Fruit fly (Drosophila melanogaster) whole organism, embryonic: ENCODE results near the gene CG15330.

Experiments used
- CG10959 ChIP-seq: fragments of 200-800 bp; sonication (Bioruptor generic); IDR thresholded peaks from 2 replicates; pipeline ENCODE4 v1.3.6; 2022; ENCODE audit warnings: missing biosample characterization, missing genetic modification characterization
- CG15601 ChIP-seq: fragments of 200-800 bp; sonication (Bioruptor generic); optimal IDR thresholded peaks from 3 replicates; lab custom pipeline; 2019; ENCODE audit warnings: missing biosample characterization, mild to moderate bottlenecking, missing genetic modification characterization, moderate library complexity
- CG1603 ChIP-seq: fragments of 200-800 bp; sonication (Bioruptor generic); optimal IDR thresholded peaks from 2 replicates; lab custom pipeline; 2019; ENCODE audit warnings: missing biosample characterization, mild to moderate bottlenecking, missing genetic modification characterization, moderate library complexity
- CG17612 ChIP-seq: fragments of 200-800 bp; sonication (Bioruptor generic); IDR thresholded peaks from 2 replicates; pipeline ENCODE4 v1.3.6; 2022; ENCODE audit warnings: missing biosample characterization, missing genetic modification characterization
- CG3407 ChIP-seq: fragments of 200-800 bp; sonication (Bioruptor generic); optimal IDR thresholded peaks from 2 replicates; lab custom pipeline; 2018; ENCODE audit warnings: missing biosample characterization, mild to moderate bottlenecking, missing genetic modification characterization
- CG3995 ChIP-seq: fragments of 200-800 bp; sonication (Bioruptor generic); optimal IDR thresholded peaks from 3 replicates; lab custom pipeline; 2016; ENCODE audit warnings: missing biosample characterization, missing genetic modification characterization
- CG4328 ChIP-seq: fragments of 200-800 bp; sonication (Bioruptor generic); optimal IDR thresholded peaks from 3 replicates; lab custom pipeline; 2017; ENCODE audit warnings: missing biosample characterization, missing genetic modification reagents, missing genetic modification characterization
- CG4617 ChIP-seq: fragments of 200-800 bp; sonication (Bioruptor generic); optimal IDR thresholded peaks from 3 replicates; lab custom pipeline; 2016; ENCODE audit warnings: missing biosample characterization, missing genetic modification characterization, borderline replicate concordance
- CG6654 ChIP-seq: fragments of 200-800 bp; sonication (Bioruptor generic); optimal IDR thresholded peaks from 2 replicates; lab custom pipeline; 2017; ENCODE audit warnings: missing biosample characterization, mild to moderate bottlenecking, missing genetic modification characterization
- CG6854 ChIP-seq: fragments of 200-800 bp; sonication (Bioruptor generic); optimal IDR thresholded peaks from 3 replicates; lab custom pipeline; 2017; ENCODE audit warnings: missing biosample characterization, mild to moderate bottlenecking, missing genetic modification characterization
- CG8388 ChIP-seq: fragments of 200-800 bp; sonication (Bioruptor generic); optimal IDR thresholded peaks from 2 replicates; lab custom pipeline; 2019; ENCODE audit warnings: missing biosample characterization, mild to moderate bottlenecking, missing genetic modification characterization, moderate library complexity
- CG8944 ChIP-seq: fragments of 200-800 bp; sonication (Bioruptor generic); optimal IDR thresholded peaks from 3 replicates; lab custom pipeline; 2016; ENCODE audit warnings: missing biosample characterization, missing genetic modification characterization
- CG9215 ChIP-seq: fragments of 200-800 bp; sonication (Bioruptor generic); IDR thresholded peaks from 2 replicates; pipeline ENCODE4 v1.3.6; 2022; ENCODE audit warnings: missing biosample characterization, missing genetic modification characterization
- CG9876 ChIP-seq: fragments of 200-800 bp; sonication (Bioruptor generic); optimal IDR thresholded peaks from 2 replicates; lab custom pipeline; 2016; ENCODE audit warnings: missing biosample characterization, missing genetic modification characterization
- Dad ChIP-seq: fragments of 200-800 bp; sonication (Bioruptor generic); optimal IDR thresholded peaks from 3 replicates; lab custom pipeline; 2016; ENCODE audit warnings: missing biosample characterization, missing genetic modification characterization
- Doc2 ChIP-seq: fragments of 200-800 bp; sonication (Bioruptor generic); IDR thresholded peaks from 2 replicates; pipeline ENCODE4 v1.3.6; 2022; ENCODE audit warnings: missing biosample characterization, missing genetic modification characterization
- E2f2 ChIP-seq: fragments of 200-800 bp; sonication (Bioruptor generic); IDR thresholded peaks from 2 replicates; pipeline ENCODE4 v1.3.6; 2022; ENCODE audit warnings: missing biosample characterization, missing genetic modification characterization
- Gsc ChIP-seq: fragments of 200-800 bp; sonication (Bioruptor generic); IDR thresholded peaks from 2 replicates; pipeline ENCODE4 v1.3.6; 2022; ENCODE audit warnings: missing biosample characterization, missing genetic modification characterization
- HLH3B ChIP-seq: fragments of 200-800 bp; sonication (Bioruptor generic); IDR thresholded peaks from 2 replicates; pipeline ENCODE4 v1.3.6; 2022; ENCODE audit warnings: missing biosample characterization, missing genetic modification characterization
- Hr3 ChIP-seq: fragments of 200-800 bp; sonication (Bioruptor generic); optimal IDR thresholded peaks from 3 replicates; lab custom pipeline; 2016; ENCODE audit warnings: missing biosample characterization, missing genetic modification characterization
- Jarid2 ChIP-seq: fragments of 200-800 bp; sonication (Bioruptor generic); optimal IDR thresholded peaks from 3 replicates; lab custom pipeline; 2017; ENCODE audit warnings: mild to moderate bottlenecking, missing biosample characterization, missing genetic modification reagents, missing genetic modification characterization
- Myb ChIP-seq: fragments of 200-800 bp; sonication (Bioruptor generic); optimal IDR thresholded peaks from 2 replicates; lab custom pipeline; 2016; ENCODE audit warnings: missing biosample characterization, missing genetic modification characterization
- Opbp ChIP-seq: fragments of 200-800 bp; sonication (Bioruptor generic); IDR thresholded peaks from 3 replicates; pipeline ENCODE4 v1.3.6; 2022; ENCODE audit warnings: missing biosample characterization, missing genetic modification characterization; ENCODE audit not compliant: partially characterized antibody
- Scr ChIP-seq: fragments of 200-800 bp; sonication (Bioruptor generic); IDR thresholded peaks from 2 replicates; pipeline ENCODE4 v1.3.6; 2022; ENCODE audit warnings: missing biosample characterization, missing genetic modification characterization; ENCODE audit not compliant: partially characterized antibody
- Sin3A ChIP-seq: fragments of >200 bp; optimal IDR thresholded peaks from 2 replicates; lab custom pipeline; 2018
- Sry-β ChIP-seq: fragments of 200-800 bp; sonication (Bioruptor generic); optimal IDR thresholded peaks from 2 replicates; lab custom pipeline; 2018; ENCODE audit warnings: missing biosample characterization, mild to moderate bottlenecking, missing genetic modification characterization, moderate library complexity
- ac ChIP-seq: fragments of 200-800 bp; sonication (Bioruptor generic); optimal IDR thresholded peaks from 3 replicates; lab custom pipeline; 2017; ENCODE audit warnings: missing biosample characterization, mild to moderate bottlenecking, missing genetic modification characterization
- al ChIP-seq: fragments of 200-800 bp; sonication (Bioruptor generic); IDR thresholded peaks from 2 replicates; pipeline ENCODE4 v1.3.6; 2022; ENCODE audit warnings: missing biosample characterization, missing genetic modification characterization
- az2 ChIP-seq: fragments of 200-800 bp; sonication (Bioruptor generic); optimal IDR thresholded peaks from 3 replicates; lab custom pipeline; 2016; ENCODE audit warnings: missing biosample characterization, missing genetic modification characterization
- da ChIP-seq: fragments of 200-800 bp; sonication (Bioruptor generic); optimal IDR thresholded peaks from 2 replicates; lab custom pipeline; 2016; ENCODE audit warnings: missing biosample characterization, missing genetic modification characterization
- dimm ChIP-seq: fragments of 200-800 bp; sonication (Bioruptor generic); IDR thresholded peaks from 2 replicates; pipeline ENCODE4 v1.3.6; 2022; ENCODE audit warnings: missing biosample characterization, missing genetic modification characterization
- dm ChIP-seq: fragments of 200-800 bp; sonication (Bioruptor generic); optimal IDR thresholded peaks from 3 replicates; lab custom pipeline; 2016; ENCODE audit warnings: missing biosample characterization, missing genetic modification characterization
- en ChIP-seq: fragments of 200-800 bp; sonication (Bioruptor generic); optimal IDR thresholded peaks from 2 replicates; lab custom pipeline; 2016; ENCODE audit warnings: missing biosample characterization, missing genetic modification characterization
- exex ChIP-seq: fragments of 200-800 bp; sonication (Bioruptor generic); optimal IDR thresholded peaks from 4 replicates; lab custom pipeline; 2018; ENCODE audit warnings: missing biosample characterization, mild to moderate bottlenecking, missing genetic modification characterization, moderate library complexity
- hbn ChIP-seq: fragments of 200-800 bp; sonication (Bioruptor generic); IDR thresholded peaks from 2 replicates; pipeline ENCODE4 v1.3.6; 2022; ENCODE audit warnings: missing biosample characterization, missing genetic modification characterization; ENCODE audit not compliant: partially characterized antibody
- ken ChIP-seq: fragments of 200-800 bp; sonication (Bioruptor generic); IDR thresholded peaks from 3 replicates; pipeline ENCODE4 v1.3.6; 2022; ENCODE audit warnings: missing biosample characterization, missing genetic modification characterization
- kni ChIP-seq: fragments of 200-800 bp; sonication (Bioruptor generic); optimal IDR thresholded peaks from 3 replicates; lab custom pipeline; 2017; ENCODE audit warnings: mild to moderate bottlenecking, missing biosample characterization, missing genetic modification reagents, missing genetic modification characterization
- lola ChIP-seq, 3 experiments: fragments of >200 bp in 2 of 3; fragments of 200-800 bp in 1 of 3; sonication (Bioruptor generic) in 1 of 3; optimal IDR thresholded peaks; 2 replicates each; lab custom pipeline; 2017 to 2019; ENCODE audit warnings: missing biosample characterization in 3 of 3, missing genetic modification characterization in 3 of 3, mild to moderate bottlenecking in 1 of 3, moderate library complexity in 1 of 3
- odd ChIP-seq: fragments of 200-800 bp; sonication (Bioruptor generic); optimal IDR thresholded peaks from 2 replicates; lab custom pipeline; 2017; ENCODE audit warnings: missing biosample characterization, mild to moderate bottlenecking, missing genetic modification characterization
- org-1 ChIP-seq: fragments of 200-800 bp; sonication (Bioruptor generic); optimal IDR thresholded peaks from 2 replicates; lab custom pipeline; 2017; ENCODE audit warnings: missing biosample characterization, missing genetic modification characterization
- sisA ChIP-seq: fragments of 200-800 bp; sonication (Bioruptor generic); IDR thresholded peaks from 2 replicates; pipeline ENCODE4 v1.3.6; 2022; ENCODE audit warnings: missing biosample characterization, missing genetic modification characterization
- slou ChIP-seq: fragments of 200-800 bp; sonication (Bioruptor generic); optimal IDR thresholded peaks from 3 replicates; lab custom pipeline; 2016; ENCODE audit warnings: missing biosample characterization, missing genetic modification characterization
- stwl ChIP-seq: fragments of 200-800 bp; sonication (Bioruptor generic); optimal IDR thresholded peaks from 3 replicates; lab custom pipeline; 2018; ENCODE audit warnings: missing biosample characterization, mild to moderate bottlenecking, missing genetic modification characterization, moderate library complexity
- tin ChIP-seq: fragments of 200-800 bp; sonication (Bioruptor generic); optimal IDR thresholded peaks from 3 replicates; lab custom pipeline; 2016; ENCODE audit warnings: missing biosample characterization, missing genetic modification characterization
- tx ChIP-seq: fragments of 200-800 bp; sonication (Bioruptor generic); optimal IDR thresholded peaks from 2 replicates; lab custom pipeline; 2016; ENCODE audit warnings: missing biosample characterization, missing genetic modification characterization
- wek ChIP-seq: fragments of 200-800 bp; sonication (Bioruptor generic); optimal IDR thresholded peaks from 3 replicates; lab custom pipeline; 2018; ENCODE audit warnings: missing biosample characterization, mild to moderate bottlenecking, missing genetic modification characterization, moderate library complexity
- z ChIP-seq: fragments of 200-800 bp; sonication (Bioruptor generic); IDR thresholded peaks from 3 replicates; pipeline ENCODE4 v1.3.6; 2022; ENCODE audit warnings: missing biosample characterization, missing genetic modification characterization
- zen2 ChIP-seq: fragments of 200-800 bp; sonication (Bioruptor generic); IDR thresholded peaks from 3 replicates; pipeline ENCODE4 v1.3.6; 2022; ENCODE audit warnings: missing biosample characterization, missing genetic modification characterization; ENCODE audit not compliant: partially characterized antibody
- zf30C ChIP-seq: fragments of 200-800 bp; sonication (Bioruptor generic); optimal IDR thresholded peaks from 3 replicates; lab custom pipeline; 2018; ENCODE audit warnings: missing biosample characterization, mild to moderate bottlenecking, missing genetic modification characterization
- zfh2 ChIP-seq: fragments of 200-800 bp; sonication (Bioruptor generic); optimal IDR thresholded peaks from 2 replicates; lab custom pipeline; 2016; ENCODE audit warnings: missing biosample characterization, missing genetic modification characterization

The CG15330 gene

dm6 chrX:7972363-7972942 lies 16.6 kb downstream of the CG15330 start (continued):
- TF ChIP-seq odd = peak; percentile 77
- peak; percentile 70 for TF ChIP-seq Gsc (GFP tag; lab: Robert Waterston, UW)
- TF ChIP-seq ken (GFP tag; lab: Robert Waterston, UW) = peak; percentile 94
- TF ChIP-seq Opbp = no peak
- peak; percentile 91 for TF ChIP-seq HLH3B
- TF ChIP-seq CG3995 = no peak
- peak; percentile 83 for TF ChIP-seq tin (GFP tag; lab: Kevin White, UChicago)
- peak; percentile 52 for TF ChIP-seq CG9215 (GFP tag; lab: Robert Waterston, UW)
- TF ChIP-seq Sry-β (GFP tag; lab: Kevin White, UChicago) = peak; percentile 41
- TF ChIP-seq CG4328 = peak; percentile 24
- TF ChIP-seq da (GFP tag; lab: Kevin White, UChicago) = no peak
- TF ChIP-seq Hr3 (GFP tag; lab: Kevin White, UChicago) = peak; percentile 79
- TF ChIP-seq z (GFP tag; lab: Robert Waterston, UW) = no peak
- peak; percentile 48; the same call in 1 of the 2 replicates for TF ChIP-seq CG17612 (GFP tag; lab: Robert Waterston, UW)
- TF ChIP-seq zfh2 (GFP tag; lab: Kevin White, UChicago) = no peak
- peak; percentile 83 for TF ChIP-seq dimm
- TF ChIP-seq Dad (GFP tag; lab: Kevin White, UChicago) = peak; percentile 61
- peak; percentile 88 for TF ChIP-seq CG15601 (tag; lab: Kevin White, UChicago)
- peak; percentile 34 for TF ChIP-seq exex (tag; lab: Kevin White, UChicago)
- TF ChIP-seq org-1 (GFP tag; lab: Kevin White, UChicago) = peak; percentile 85
- peak; percentile 82 for TF ChIP-seq CG10959 (GFP tag; lab: Robert Waterston, UW)
- TF ChIP-seq CG1603 = peak; percentile 95
- TF ChIP-seq zen2 = no peak
- TF ChIP-seq CG6854 = peak; percentile 79
- 0 out of 2 replicates have a peak, but pooled peaks have one; percentile 43 for TF ChIP-seq Doc2
- peak; percentile 89 for TF ChIP-seq CG8388 (GFP tag; lab: Kevin White, UChicago)
- TF ChIP-seq en (GFP tag; lab: Kevin White, UChicago) = peak; percentile 22
- TF ChIP-seq tx (GFP tag; lab: Kevin White, UChicago) = peak; percentile 5
- TF ChIP-seq sisA = peak; percentile 89
- TF ChIP-seq CG6654 (GFP tag; lab: Kevin White, UChicago) = peak; percentile 72
- TF ChIP-seq lola (GFP tag; optimal IDR thresholded peaks at IDR 0.05; lab: Kevin White, UChicago) = peak in 1 of 3 experiments; percentile 85
- peak; percentile 65 for TF ChIP-seq slou
- peak; percentile 72 for TF ChIP-seq wek (GFP tag; lab: Kevin White, UChicago)
- TF ChIP-seq al (GFP tag; lab: Robert Waterston, UW) = peak; percentile 52; the same call in 1 of the 2 replicates
- no peak for TF ChIP-seq Sin3A (lab: Kevin White, UChicago)
- peak; percentile 12 for TF ChIP-seq ac (GFP tag; lab: Kevin White, UChicago)
- no peak for TF ChIP-seq zf30C (GFP tag; lab: Kevin White, UChicago)
- peak; percentile 86 for TF ChIP-seq CG3407
- no peak for TF ChIP-seq hbn (GFP tag; lab: Robert Waterston, UW)
- TF ChIP-seq Jarid2 (GFP tag; lab: Kevin White, UChicago) = peak; percentile 65
- TF ChIP-seq CG9876 (GFP tag; lab: Kevin White, UChicago) = no peak
- TF ChIP-seq CG8944 (GFP tag; lab: Kevin White, UChicago) = peak; percentile 39
- peak; percentile 42 for TF ChIP-seq CG4617 (GFP tag; lab: Kevin White, UChicago)
- peak; percentile 64 for TF ChIP-seq E2f2 (GFP tag; lab: Robert Waterston, UW)
- TF ChIP-seq dm (GFP tag; lab: Kevin White, UChicago) = peak; percentile 15
- no peak for TF ChIP-seq Scr (GFP tag; lab: Robert Waterston, UW)
- TF ChIP-seq Myb (GFP tag; lab: Kevin White, UChicago) = peak; percentile 33
- TF ChIP-seq az2 (GFP tag; lab: Kevin White, UChicago) = peak; percentile 87
- peak; percentile 21 for TF ChIP-seq stwl (tag; lab: Kevin White, UChicago)
- peak; percentile 48 for TF ChIP-seq kni (GFP tag; lab: Kevin White, UChicago)
